Fruit fly (Drosophila melanogaster): ENCODE data around the gene Prx6a.

Gene Prx6a

DNA sequence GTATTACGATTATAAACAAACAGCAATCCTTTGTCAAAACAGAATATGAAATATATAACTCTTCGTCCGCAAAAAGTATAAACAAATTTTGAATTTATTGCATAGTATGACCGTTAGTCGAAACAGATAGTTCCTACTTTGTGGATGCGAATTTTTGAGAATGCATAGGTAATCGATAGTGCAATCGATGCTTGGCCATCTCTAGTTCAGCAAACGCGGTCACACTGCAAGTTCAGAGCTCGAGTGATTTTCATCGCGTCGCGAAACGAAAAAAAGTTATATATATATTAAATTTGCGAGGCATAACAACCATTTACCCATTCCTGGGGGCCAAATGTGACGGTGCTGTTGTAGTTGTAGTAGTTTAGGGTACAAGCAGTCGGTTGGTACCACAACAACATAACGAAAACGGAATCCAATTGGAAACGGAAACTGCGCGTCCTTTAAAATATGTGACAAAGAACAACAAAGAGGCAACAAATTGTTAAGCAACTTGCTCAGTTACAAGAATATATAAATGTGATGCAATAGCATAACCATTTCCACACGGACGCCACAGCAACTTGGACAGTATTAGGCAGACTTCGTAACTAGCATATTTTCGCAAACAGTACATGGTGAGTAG, 21.0 kb downstream of the Prx6a start, which contains the start of gene CG2991:
TSS of gene CG2991 (plus strand) at position 205 of the 625 bp plus-strand sequence.
- TF ChIP-seq woc (GFP tag; optimal IDR thresholded peaks at IDR 0.05) (peak; percentile 31), usp (GFP tag; optimal IDR thresholded peaks at IDR 0.05) (no peak), dsf (GFP tag; optimal IDR thresholded peaks at IDR 0.05; ENCODE audit: borderline replicate concordance) (peak; percentile 11), N (GFP tag; optimal IDR thresholded peaks at IDR 0.05) (no peak), dmrt93B (GFP tag; optimal IDR thresholded peaks at IDR 0.05) (no peak), GATAd (GFP tag; optimal IDR thresholded peaks at IDR 0.05) (no peak), brk (GFP tag; optimal IDR thresholded peaks at IDR 0.05) (peak; percentile 28), Abd-B (GFP tag; optimal IDR thresholded peaks at IDR 0.05) (no peak), h (GFP tag; optimal IDR thresholded peaks at IDR 0.05) (peak; percentile 53), CG9705 (GFP tag; optimal IDR thresholded peaks at IDR 0.05) (peak; percentile 33), OdsH (GFP tag; optimal IDR thresholded peaks at IDR 0.05) (no peak), Jra (GFP tag; optimal IDR thresholded peaks at IDR 0.05) (peak; percentile 26), Rel (GFP tag; optimal IDR thresholded peaks at IDR 0.05) (no peak), Rel (tag; optimal IDR thresholded peaks at IDR 0.05) (peak; percentile 65), Hr83 (GFP tag; optimal IDR thresholded peaks at IDR 0.05; ENCODE audit: poor library complexity, severe bottlenecking) (peak; percentile 73), Vsx2 (GFP tag; optimal IDR thresholded peaks at IDR 0.05; ENCODE audit: partially characterized antibody) (no peak), CG32264 (GFP tag; optimal IDR thresholded peaks at IDR 0.05) (no peak), sage (GFP tag; optimal IDR thresholded peaks at IDR 0.05) (peak; percentile 63), pan (optimal IDR thresholded peaks at IDR 0.05) (no peak), dl (GFP tag; optimal IDR thresholded peaks at IDR 0.05; ENCODE audit: insufficient read depth in 1 of 2, partially characterized antibody in 2 of 2) (no peak), HLH106 (tag; optimal IDR thresholded peaks at IDR 0.05) (peak; percentile 32), Dif (GFP tag; optimal IDR thresholded peaks at IDR 0.05; ENCODE audit: partially characterized antibody) (no peak), CrebA (GFP tag; optimal IDR thresholded peaks at IDR 0.05; ENCODE audit: borderline replicate concordance) (no peak), sv (GFP tag; optimal IDR thresholded peaks at IDR 0.05) (no peak), rgr (GFP tag; optimal IDR thresholded peaks at IDR 0.05) (peak; percentile 12), fru (GFP tag; optimal IDR thresholded peaks at IDR 0.05) (no peak), Sp1 (GFP tag; optimal IDR thresholded peaks at IDR 0.05) (peak; percentile 43), tai (GFP tag; optimal IDR thresholded peaks at IDR 0.05) (peak; percentile 64), jim (GFP tag; optimal IDR thresholded peaks at IDR 0.05) (no peak), br (GFP tag; optimal IDR thresholded peaks at IDR 0.05) (peak; percentile 3), foxo (GFP tag; optimal IDR thresholded peaks at IDR 0.05) (peak; percentile 31 to 48), ey (GFP tag; optimal IDR thresholded peaks at IDR 0.05) (peak; percentile 20), Mio (GFP tag; optimal IDR thresholded peaks at IDR 0.05) (no peak), Hr78 (GFP tag; optimal IDR thresholded peaks at IDR 0.05) (no peak), Dfd (GFP tag; optimal IDR thresholded peaks at IDR 0.05) (no peak), psq (GFP tag; optimal IDR thresholded peaks at IDR 0.05) (no peak), lola (GFP tag; optimal IDR thresholded peaks at IDR 0.05) (no peak), Hnf4 (GFP tag; optimal IDR thresholded peaks at IDR 0.05) (peak; percentile 57), Myc (optimal IDR thresholded peaks at IDR 0.05) (no peak)

dm6 chr2L:2855773-2856615, 22.0 kb downstream of the Prx6a start, which contains the start of the genes CG3104 and RpS21:
TSS of gene CG3104 (minus strand) at chr2L:2855778.
TSS of gene RpS21 (plus strand) at chr2L:2856070.
- TF ChIP-seq ey (GFP tag; optimal IDR thresholded peaks at IDR 0.05) (peak; percentile 73), Jra (GFP tag; optimal IDR thresholded peaks at IDR 0.05) (peak; percentile 29), lola (GFP tag; optimal IDR thresholded peaks at IDR 0.05) (no peak), foxo (GFP tag; optimal IDR thresholded peaks at IDR 0.05) (peak in 1 of 2 experiments; percentile 81), CrebA (GFP tag; optimal IDR thresholded peaks at IDR 0.05; ENCODE audit: borderline replicate concordance) (peak; percentile 4), brk (GFP tag; optimal IDR thresholded peaks at IDR 0.05) (peak; percentile 4), usp (GFP tag; optimal IDR thresholded peaks at IDR 0.05) (no peak), woc (GFP tag; optimal IDR thresholded peaks at IDR 0.05) (peak; percentile 59), h (GFP tag; optimal IDR thresholded peaks at IDR 0.05) (peak; percentile 84), N (GFP tag; optimal IDR thresholded peaks at IDR 0.05) (no peak), Hr78 (GFP tag; optimal IDR thresholded peaks at IDR 0.05) (no peak), Mio (GFP tag; optimal IDR thresholded peaks at IDR 0.05) (peak; percentile 77), Myc (optimal IDR thresholded peaks at IDR 0.05) (peak; percentile 78), psq (GFP tag; optimal IDR thresholded peaks at IDR 0.05) (peak; percentile 69), CG9705 (GFP tag; optimal IDR thresholded peaks at IDR 0.05) (peak; percentile 88), Hnf4 (GFP tag; optimal IDR thresholded peaks at IDR 0.05) (peak; percentile 83), Vsx2 (GFP tag; optimal IDR thresholded peaks at IDR 0.05; ENCODE audit: partially characterized antibody) (no peak), dl (GFP tag; optimal IDR thresholded peaks at IDR 0.05; ENCODE audit: insufficient read depth in 1 of 2, partially characterized antibody in 2 of 2) (no peak), Dif (GFP tag; optimal IDR thresholded peaks at IDR 0.05; ENCODE audit: partially characterized antibody) (no peak), OdsH (GFP tag; optimal IDR thresholded peaks at IDR 0.05) (peak; percentile 73), sage (GFP tag; optimal IDR thresholded peaks at IDR 0.05) (peak; percentile 52), br (GFP tag; optimal IDR thresholded peaks at IDR 0.05) (peak; percentile 81), tai (GFP tag; optimal IDR thresholded peaks at IDR 0.05) (peak; percentile 38), fru (GFP tag; optimal IDR thresholded peaks at IDR 0.05) (peak; percentile 75), rgr (GFP tag; optimal IDR thresholded peaks at IDR 0.05) (peak; percentile 91), pan (optimal IDR thresholded peaks at IDR 0.05) (no peak), jim (GFP tag; optimal IDR thresholded peaks at IDR 0.05) (peak; percentile 25), Hr83 (GFP tag; optimal IDR thresholded peaks at IDR 0.05; ENCODE audit: poor library complexity, severe bottlenecking) (peak; percentile 87), Dfd (GFP tag; optimal IDR thresholded peaks at IDR 0.05) (no peak), Sp1 (GFP tag; optimal IDR thresholded peaks at IDR 0.05) (peak; percentile 84), Abd-B (GFP tag; optimal IDR thresholded peaks at IDR 0.05) (no peak), sv (GFP tag; optimal IDR thresholded peaks at IDR 0.05) (peak; percentile 70), CG32264 (GFP tag; optimal IDR thresholded peaks at IDR 0.05) (no peak), dsf (GFP tag; optimal IDR thresholded peaks at IDR 0.05; ENCODE audit: borderline replicate concordance) (no peak), Rel (GFP tag; optimal IDR thresholded peaks at IDR 0.05) (no peak), Rel (tag; optimal IDR thresholded peaks at IDR 0.05) (peak; percentile 53), dmrt93B (GFP tag; optimal IDR thresholded peaks at IDR 0.05) (peak; percentile 89), GATAd (GFP tag; optimal IDR thresholded peaks at IDR 0.05) (peak; percentile 51)

All from whole organism, wandering third instar larva.